Worm (Caenorhabditis elegans): ENCODE results near the gene lron-5.

ce11 chrIII:4581495-4581894 lies 41.3 kb upstream of the lron-5 start, which contains the start of gene F35G12.12:
- no peak for TF ChIP-seq flt-1 (GFP tag; IDR thresholded peaks at IDR 0.05)
- no peak for TF ChIP-seq ztf-29 (GFP tag; IDR thresholded peaks at IDR 0.05)
- TF ChIP-seq tab-1 (GFP tag; IDR thresholded peaks at IDR 0.05): no peak
- TF ChIP-seq ztf-23 (GFP tag; IDR thresholded peaks at IDR 0.05): no peak
- no peak for TF ChIP-seq klf-2 (GFP tag; conservative IDR thresholded peaks at IDR 0.05)
